Fruit fly (Drosophila melanogaster): Measurements from ENCODE around the gene CG10600.

dm6 chr2L:18839143-18839872 is at the start of gene CG10600:
- TF ChIP-seq psq (optimal IDR thresholded peaks at IDR 0.05) (no peak), usp (GFP tag; optimal IDR thresholded peaks at IDR 0.05) (no peak), pan (optimal IDR thresholded peaks at IDR 0.05) (no peak), EcR (GFP tag; optimal IDR thresholded peaks at IDR 0.05) (no peak), CG8478 (optimal IDR thresholded peaks at IDR 0.05) (no peak), Dll (optimal IDR thresholded peaks at IDR 0.05) (no peak)
